Worm (Caenorhabditis elegans) whole organism, mixed stage, embryonic: ENCODE measurements around the gene Y38H8A.2.
A peak's percentile ranks its signal among the peaks of the same experiment; 100 is the strongest.
"Not testable (repeated sequence)": the region's sequence is repeated elsewhere in the genome, so short reads cannot be mapped to it uniquely, and the experiment has no call there.

Experiments
- bed-3 ChIP-seq: fragments of 200-800 bp; sonication (Bioruptor generic); optimal IDR thresholded peaks from 3 replicates; lab custom pipeline; 2018; ENCODE audit warnings: mild to moderate bottlenecking, missing genetic modification characterization, moderate library complexity, missing compliant biosample characterization
- blmp-1 ChIP-seq: fragments of 150-350 bp; optimal IDR thresholded peaks from 2 replicates; lab custom pipeline; 2014; ENCODE audit warnings: missing biosample characterization, missing genetic modification characterization
- ceh-39 ChIP-seq: fragments of 150-350 bp; optimal IDR thresholded peaks from 2 replicates; lab custom pipeline; 2014; ENCODE audit warnings: missing biosample characterization, missing genetic modification characterization
- ceh-43 ChIP-seq: fragments of 200-800 bp; sonication (Bioruptor generic); optimal IDR thresholded peaks from 2 replicates; lab custom pipeline; 2018; ENCODE audit warnings: mild to moderate bottlenecking, missing genetic modification characterization, moderate library complexity, missing compliant biosample characterization
- ces-1 ChIP-seq: fragments of 150-350 bp; optimal IDR thresholded peaks from 2 replicates; lab custom pipeline; 2014; ENCODE audit warnings: missing biosample characterization, missing genetic modification reagents, missing genetic modification characterization
- cnd-1 ChIP-seq: fragments of 200-800 bp; sonication (Bioruptor generic); optimal IDR thresholded peaks from 2 replicates; lab custom pipeline; 2018; ENCODE audit warnings: mild to moderate bottlenecking, missing genetic modification characterization, missing compliant biosample characterization
- elt-1 ChIP-seq: sonication (generic microtip); optimal IDR thresholded peaks from 2 replicates; lab custom pipeline; 2017; ENCODE audit warnings: missing genetic modification characterization, mild to moderate bottlenecking, missing compliant biosample characterization, antibody characterized with exemption, moderate library complexity, borderline replicate concordance; ENCODE audit not compliant: insufficient read depth
- elt-3 ChIP-seq: fragments of 150-350 bp; optimal IDR thresholded peaks from 2 replicates; lab custom pipeline; 2014; ENCODE audit warnings: missing biosample characterization, missing genetic modification characterization
- flh-1 ChIP-seq: fragments of 200-800 bp; sonication (Bioruptor generic); optimal IDR thresholded peaks from 2 replicates; lab custom pipeline; 2018; ENCODE audit warnings: mild to moderate bottlenecking, missing genetic modification characterization, moderate library complexity, missing compliant biosample characterization
- ham-2 ChIP-seq: fragments of 200-800 bp; sonication (Bioruptor generic); optimal IDR thresholded peaks from 2 replicates; lab custom pipeline; 2018; ENCODE audit warnings: mild to moderate bottlenecking, missing genetic modification characterization, missing compliant biosample characterization
- hlh-1 ChIP-seq: fragments of 150-350 bp; optimal IDR thresholded peaks from 2 replicates; lab custom pipeline; 2014; ENCODE audit warnings: missing biosample characterization, missing genetic modification reagents, missing genetic modification characterization
- lin-13 ChIP-seq: fragments of 150-350 bp; optimal IDR thresholded peaks from 2 replicates; lab custom pipeline; 2014; ENCODE audit warnings: missing biosample characterization, missing genetic modification characterization
- lin-32 ChIP-seq: fragments of 200-800 bp; sonication (Bioruptor generic); optimal IDR thresholded peaks from 2 replicates; lab custom pipeline; 2018; ENCODE audit warnings: mild to moderate bottlenecking, missing genetic modification characterization, missing compliant biosample characterization
- lsy-2 ChIP-seq: fragments of 150-350 bp; optimal IDR thresholded peaks from 2 replicates; lab custom pipeline; 2014; ENCODE audit warnings: missing biosample characterization, missing genetic modification characterization
- mab-5 ChIP-seq: fragments of 150-350 bp; optimal IDR thresholded peaks from 2 replicates; lab custom pipeline; 2014; ENCODE audit warnings: missing biosample characterization, missing genetic modification characterization
- mep-1 ChIP-seq: fragments of 150-350 bp; optimal IDR thresholded peaks from 2 replicates; lab custom pipeline; 2017; ENCODE audit warnings: missing biosample characterization, missing genetic modification reagents, missing genetic modification characterization, inconsistent platforms
- nhr-12 ChIP-seq: fragments of 150-350 bp; optimal IDR thresholded peaks from 2 replicates; lab custom pipeline; 2014; ENCODE audit warnings: missing biosample characterization, missing genetic modification characterization
- nhr-237 ChIP-seq: fragments of 150-350 bp; optimal IDR thresholded peaks from 2 replicates; lab custom pipeline; 2014; ENCODE audit warnings: missing biosample characterization, missing genetic modification characterization
- nhr-28 ChIP-seq: fragments of 150-350 bp; optimal IDR thresholded peaks from 2 replicates; lab custom pipeline; 2014; ENCODE audit warnings: missing biosample characterization, missing genetic modification characterization
- nhr-76 ChIP-seq: sonication (generic microtip); optimal IDR thresholded peaks from 2 replicates; lab custom pipeline; 2017; ENCODE audit warnings: missing biosample characterization, missing genetic modification characterization
- pha-4 ChIP-seq: fragments of 150-350 bp; optimal IDR thresholded peaks from 2 replicates; lab custom pipeline; 2018; ENCODE audit warnings: missing biosample characterization, missing genetic modification reagents, missing genetic modification characterization
- sem-2 ChIP-seq: fragments of 200-800 bp; sonication (Bioruptor generic); optimal IDR thresholded peaks from 2 replicates; lab custom pipeline; 2018; ENCODE audit warnings: mild to moderate bottlenecking, missing genetic modification characterization, missing compliant biosample characterization
- snpc-4 ChIP-seq: fragments of 150-350 bp; optimal IDR thresholded peaks from 2 replicates; lab custom pipeline; 2014; ENCODE audit warnings: missing biosample characterization, missing genetic modification characterization
- tbx-8 ChIP-seq: fragments of 200-800 bp; sonication (Bioruptor generic); optimal IDR thresholded peaks from 2 replicates; lab custom pipeline; 2018; ENCODE audit warnings: mild to moderate bottlenecking, missing genetic modification characterization, moderate library complexity, missing compliant biosample characterization
- unc-120 ChIP-seq: sonication (generic microtip); optimal IDR thresholded peaks from 2 replicates; lab custom pipeline; 2017; ENCODE audit warnings: missing genetic modification characterization, missing compliant biosample characterization; ENCODE audit not compliant: poor library complexity, severe bottlenecking
- unc-39 ChIP-seq: fragments of 150-350 bp; optimal IDR thresholded peaks from 2 replicates; lab custom pipeline; 2014; ENCODE audit warnings: missing biosample characterization, missing genetic modification characterization
- zip-8 ChIP-seq: fragments of 150-350 bp; optimal IDR thresholded peaks from 2 replicates; lab custom pipeline; 2014; ENCODE audit warnings: missing biosample characterization, missing genetic modification characterization
- ztf-11 ChIP-seq: fragments of 150-350 bp; optimal IDR thresholded peaks from 2 replicates; lab custom pipeline; 2014; ENCODE audit warnings: missing biosample characterization, missing genetic modification characterization

Gene Y38H8A.2

DNA sequence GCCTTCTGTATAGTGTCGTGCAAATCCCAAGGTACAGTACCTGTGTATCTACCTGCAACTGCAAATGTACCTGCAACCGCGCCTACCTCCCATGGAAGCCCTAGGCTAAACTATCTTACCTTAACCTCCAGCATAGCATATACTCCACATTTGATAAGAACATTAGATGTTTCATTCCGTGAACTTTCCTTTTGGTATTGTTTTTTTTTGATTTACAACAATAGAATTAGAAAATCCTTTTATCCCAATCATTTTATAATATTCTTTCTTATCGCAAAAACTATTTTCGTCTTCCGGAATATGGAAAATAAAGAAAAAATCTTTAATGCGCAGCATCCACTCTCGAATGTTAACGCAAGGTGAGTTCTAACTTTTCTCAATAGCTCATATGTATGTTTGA is at the start of gene Y38H8A.2:
TSS of gene Y38H8A.2 (plus strand) at position 301 of the 400 bp plus-strand sequence.
- TF ChIP-seq unc-39 (tag; lab: Kevin White, UChicago) (no peak), hlh-1 (no peak), tbx-8 (no peak), snpc-4 (tag; lab: Kevin White, UChicago) (no peak), ces-1 (GFP tag; lab: Kevin White, UChicago) (no peak), elt-1 (tag; lab: Kevin White, UChicago) (no peak), elt-3 (tag; lab: Kevin White, UChicago) (no peak), nhr-12 (tag; lab: Kevin White, UChicago) (no peak), blmp-1 (tag; lab: Kevin White, UChicago) (no peak), ham-2 (GFP tag; lab: Kevin White, UChicago) (no peak), cnd-1 (tag; lab: Kevin White, UChicago) (no peak)

DNA sequence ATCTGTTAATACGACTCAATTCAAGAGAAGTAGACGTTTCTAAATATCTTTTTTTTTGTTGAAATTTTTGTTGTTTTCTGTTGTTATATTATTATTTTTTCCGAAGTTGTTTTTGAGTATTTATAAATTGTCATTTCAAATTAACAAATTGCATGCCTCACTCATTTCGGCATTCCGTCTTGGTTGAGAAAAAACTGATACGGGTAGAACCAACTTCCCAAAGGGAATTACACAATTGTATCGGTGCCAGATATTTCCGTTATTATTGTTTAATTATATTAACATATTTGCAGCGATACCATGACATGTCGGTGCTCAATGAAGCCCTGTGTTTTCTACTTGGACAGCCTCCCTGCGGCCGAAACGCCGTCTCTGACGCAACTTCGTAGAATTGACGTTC is 45.0 kb upstream of the Y38H8A.2 start, which contains the start of gene K09B11.4:
TSS of gene K09B11.4 (plus strand) at position 301 of the 400 bp plus-strand sequence.
- TF ChIP-seq ham-2 (GFP tag; lab: Kevin White, UChicago): no peak
- TF ChIP-seq nhr-28 (tag; lab: Kevin White, UChicago): no peak
- TF ChIP-seq ztf-11 (tag; lab: Kevin White, UChicago): no peak
- no peak for TF ChIP-seq ceh-43 (GFP tag; lab: Kevin White, UChicago)
- TF ChIP-seq nhr-12 (tag; lab: Kevin White, UChicago): no peak
- no peak for TF ChIP-seq snpc-4 (tag; lab: Kevin White, UChicago)
- TF ChIP-seq flh-1 (GFP tag; lab: Kevin White, UChicago): no peak
- TF ChIP-seq blmp-1 (tag; lab: Kevin White, UChicago): no peak
- TF ChIP-seq ceh-39: no peak
- no peak for TF ChIP-seq hlh-1
- TF ChIP-seq pha-4 (tag; lab: Kevin White, UChicago): no peak
- TF ChIP-seq cnd-1 (tag; lab: Kevin White, UChicago): no peak
- TF ChIP-seq sem-2 (GFP tag; lab: Kevin White, UChicago): no peak
- no peak for TF ChIP-seq tbx-8
- TF ChIP-seq zip-8: no peak
- no peak for TF ChIP-seq unc-39 (tag; lab: Kevin White, UChicago)
- TF ChIP-seq nhr-237 (tag; lab: Kevin White, UChicago): no peak
- TF ChIP-seq elt-3 (tag; lab: Kevin White, UChicago): no peak
- no peak for TF ChIP-seq unc-120 (tag; lab: Kevin White, UChicago)
- TF ChIP-seq lin-13: no peak
- TF ChIP-seq, all 35 proteins: peak for 0

DNA sequence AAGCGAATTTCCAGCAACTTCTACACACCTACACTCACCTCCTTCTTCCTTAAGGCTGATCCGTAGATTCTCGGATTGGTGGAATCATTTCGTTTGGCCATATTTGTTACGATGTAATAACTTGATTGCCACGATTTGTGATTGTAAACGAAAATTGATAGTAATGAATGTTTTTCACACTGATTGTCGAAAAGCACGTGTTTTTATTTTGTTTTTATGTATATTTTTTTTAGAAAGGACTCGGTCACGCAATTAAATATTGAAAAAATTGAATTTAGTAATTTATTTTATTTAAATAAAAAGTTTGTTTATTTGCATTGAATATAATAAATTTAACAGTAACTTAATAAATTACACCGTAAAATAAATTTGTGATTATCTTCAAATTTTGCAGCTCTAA is 40.3 kb upstream of the Y38H8A.2 start, which contains the start of gene K09B11.5:
TSS of gene K09B11.5 (minus strand) at position 101 of the 400 bp plus-strand sequence.
- not testable (repeated sequence) for TF ChIP-seq flh-1 (GFP tag; lab: Kevin White, UChicago); elt-3 (tag; lab: Kevin White, UChicago); elt-1 (tag; lab: Kevin White, UChicago)

DNA sequence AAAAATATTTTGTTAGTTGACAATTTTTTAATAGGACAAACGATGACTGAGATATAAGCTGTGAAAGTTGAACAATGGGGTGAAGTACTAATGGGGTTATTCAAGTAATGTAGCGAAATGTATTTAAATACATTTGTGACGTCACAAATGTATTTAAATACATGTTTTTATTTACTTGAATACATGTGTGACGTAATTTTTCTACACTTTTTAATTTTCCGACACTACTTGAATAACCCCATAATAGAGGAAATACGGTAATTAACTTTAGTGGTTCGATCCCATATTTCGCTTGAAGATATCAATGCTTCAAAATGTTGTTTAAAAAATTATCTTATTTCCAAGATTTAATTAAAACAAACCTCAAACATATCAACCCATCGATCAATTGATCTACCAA is 32.5 kb upstream of the Y38H8A.2 start:
- TF ChIP-seq zip-8: peak; percentile 90

DNA sequence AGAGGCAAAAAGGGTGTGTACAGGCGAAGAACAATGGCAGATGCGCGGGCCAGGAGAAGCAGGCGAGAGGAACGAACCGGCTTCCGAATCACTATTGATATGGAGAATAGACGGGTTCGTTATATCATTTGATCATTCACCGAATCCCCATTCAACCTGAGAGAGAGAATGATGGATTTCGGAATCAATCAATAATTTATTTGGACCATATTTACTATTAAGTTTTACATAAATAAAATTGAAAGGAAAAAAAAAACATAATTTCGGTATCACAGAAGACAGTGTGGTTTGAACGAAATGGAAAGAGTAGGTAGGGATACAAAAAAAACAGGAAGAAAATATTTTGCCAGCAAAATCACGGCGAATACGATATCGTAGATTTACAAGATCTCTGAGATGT is 29.0 kb upstream of the Y38H8A.2 start, which contains the start of gene mam-3:
TSS of gene mam-3 (minus strand) at position 101 of the 400 bp plus-strand sequence.
- TF ChIP-seq cnd-1 (tag; lab: Kevin White, UChicago): no peak
- no peak for TF ChIP-seq bed-3 (GFP tag; lab: Kevin White, UChicago)
- TF ChIP-seq unc-39 (tag; lab: Kevin White, UChicago): no peak
- TF ChIP-seq mep-1 (tag; lab: Kevin White, UChicago): no peak
- no peak for TF ChIP-seq nhr-76
- no peak for TF ChIP-seq unc-120 (tag; lab: Kevin White, UChicago)
- TF ChIP-seq ceh-39: no peak
- TF ChIP-seq lin-32 (GFP tag; lab: Kevin White, UChicago): no peak
- no peak for TF ChIP-seq ham-2 (GFP tag; lab: Kevin White, UChicago)
- TF ChIP-seq flh-1 (GFP tag; lab: Kevin White, UChicago): no peak
- TF ChIP-seq lsy-2 (tag; lab: Kevin White, UChicago): no peak
- TF ChIP-seq elt-3 (tag; lab: Kevin White, UChicago): no peak
- TF ChIP-seq ceh-43 (GFP tag; lab: Kevin White, UChicago): no peak
- no peak for TF ChIP-seq ztf-11 (tag; lab: Kevin White, UChicago)
- no peak for TF ChIP-seq zip-8
- TF ChIP-seq mab-5 (tag; lab: Kevin White, UChicago): no peak
- no peak for TF ChIP-seq nhr-237 (tag; lab: Kevin White, UChicago)
- TF ChIP-seq hlh-1: no peak
- TF ChIP-seq tbx-8: no peak
